Worm (Caenorhabditis elegans): Measurements from ENCODE around the gene ZC132.11.

DNA sequence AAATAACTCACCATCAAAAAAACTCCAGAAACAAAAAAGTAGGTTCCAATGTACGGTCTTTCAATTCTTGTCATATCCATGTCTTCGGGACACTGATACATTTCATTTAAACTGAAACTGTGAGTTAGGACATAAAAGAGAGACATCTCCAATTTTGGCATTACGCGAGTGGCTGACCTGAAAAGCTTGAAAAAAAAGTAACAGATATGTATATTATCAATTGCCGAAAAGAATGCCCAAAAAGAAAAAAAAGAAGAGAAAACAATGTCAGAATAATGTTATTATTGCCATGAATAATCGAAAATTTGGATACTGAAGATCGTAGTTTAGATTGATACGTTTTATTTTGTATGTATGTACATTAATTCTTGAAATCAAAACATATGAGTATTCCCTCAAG lies 42.0 kb downstream of the ZC132.11 start, which contains the start of gene srt-14:
- TF ChIP-seq fkh-8 (tag; optimal IDR thresholded peaks at IDR 0.05) (no peak), fos-1 (tag; optimal IDR thresholded peaks at IDR 0.05) (no peak), aha-1 (tag; optimal IDR thresholded peaks at IDR 0.05) (no peak), sup-37 (GFP tag; optimal IDR thresholded peaks at IDR 0.05) (no peak), xbp-1 (tag; optimal IDR thresholded peaks at IDR 0.05) (no peak), lir-3 (tag; optimal IDR thresholded peaks at IDR 0.05; ENCODE audit: poor library complexity) (no peak)

All from whole organism, L1 larva.